Fruit fly (Drosophila melanogaster): ENCODE measurements around the gene CG2211.

Gene CG2211

dm6 chr3L:1352065-1352464 lies 16.9 kb upstream of the CG2211 start (continued):
- TF ChIP-seq CG3838 (GFP tag; optimal IDR thresholded peaks at IDR 0.05), result no peak
- TF ChIP-seq MESR4 (GFP tag; optimal IDR thresholded peaks at IDR 0.05), result peak; percentile 7
- TF ChIP-seq Eip74EF (GFP tag; optimal IDR thresholded peaks at IDR 0.05), result peak in 1 of 2 experiments; percentile 29
- TF ChIP-seq cwo (GFP tag; optimal IDR thresholded peaks at IDR 0.05), result no peak
- TF ChIP-seq Dip2 (GFP tag; IDR thresholded peaks at IDR 0.05), result peak; percentile 94
- TF ChIP-seq TFAM (GFP tag; optimal IDR thresholded peaks at IDR 0.05), result no peak
- 0 out of 2 replicates have a peak, but pooled peaks have one; percentile 44 for TF ChIP-seq chm (GFP tag; IDR thresholded peaks at IDR 0.05)
- TF ChIP-seq Lim3 (GFP tag; IDR thresholded peaks at IDR 0.05), result no peak
- peak; percentile 25 for TF ChIP-seq zfh2 (GFP tag; optimal IDR thresholded peaks at IDR 0.05)
- TF ChIP-seq CG11504 (tag; optimal IDR thresholded peaks at IDR 0.05), result peak; percentile 48
- TF ChIP-seq CG3065 (GFP tag; optimal IDR thresholded peaks at IDR 0.05), result no peak
- TF ChIP-seq HmgD (GFP tag; optimal IDR thresholded peaks at IDR 0.05), result peak; percentile 26
- peak; percentile 86 for TF ChIP-seq unc-4 (GFP tag; IDR thresholded peaks at IDR 0.05; ENCODE audit: partially characterized antibody)
- TF ChIP-seq CG6689 (GFP tag; IDR thresholded peaks at IDR 0.05), result no peak
- peak; percentile 31 for TF ChIP-seq Spps (tag; optimal IDR thresholded peaks at IDR 0.05)
- peak; percentile 68; the same call in 1 of the 3 replicates for TF ChIP-seq mld (GFP tag; IDR thresholded peaks at IDR 0.05; ENCODE audit: partially characterized antibody)
- peak; percentile 8 for TF ChIP-seq mam (GFP tag; optimal IDR thresholded peaks at IDR 0.05)
- TF ChIP-seq shn (GFP tag; optimal IDR thresholded peaks at IDR 0.05), result peak; percentile 28
- no peak for TF ChIP-seq Dref (GFP tag; IDR thresholded peaks at IDR 0.05)
- no peak for TF ChIP-seq CG9876 (GFP tag; optimal IDR thresholded peaks at IDR 0.05)
- peak; percentile 5 for TF ChIP-seq Blimp-1 (GFP tag; optimal IDR thresholded peaks at IDR 0.05)
- TF ChIP-seq dysf (GFP tag; IDR thresholded peaks at IDR 0.05), result no peak
- TF ChIP-seq CG15269 (tag; optimal IDR thresholded peaks at IDR 0.05), result peak; percentile 40
- peak; percentile 14 for TF ChIP-seq CG9727 (GFP tag; optimal IDR thresholded peaks at IDR 0.05)
- TF ChIP-seq pzg (GFP tag; optimal IDR thresholded peaks at IDR 0.05), result peak; percentile 22
- TF ChIP-seq Taf1 (GFP tag; IDR thresholded peaks at IDR 0.05), result no peak
- no peak for TF ChIP-seq vfl (GFP tag; optimal IDR thresholded peaks at IDR 0.05)
- TF ChIP-seq CG31441 (GFP tag; IDR thresholded peaks at IDR 0.05), result peak; percentile 59; the same call in 1 of the 2 replicates
- TF ChIP-seq yki (optimal IDR thresholded peaks at IDR 0.05), result no peak
- TF ChIP-seq Dek (tag; optimal IDR thresholded peaks at IDR 0.05), result peak; percentile 6
- no peak for TF ChIP-seq crp (GFP tag; optimal IDR thresholded peaks at IDR 0.05)
- TF ChIP-seq ac (GFP tag; optimal IDR thresholded peaks at IDR 0.05), result no peak
- no peak for TF ChIP-seq cato (GFP tag; optimal IDR thresholded peaks at IDR 0.05; ENCODE audit: borderline replicate concordance)
- no peak for TF ChIP-seq cg (GFP tag; optimal IDR thresholded peaks at IDR 0.05)
- peak; percentile 13 for TF ChIP-seq CG7556 (GFP tag; optimal IDR thresholded peaks at IDR 0.05)
- TF ChIP-seq CG11723 (GFP tag; optimal IDR thresholded peaks at IDR 0.05), result no peak
- peak; percentile 79 for TF ChIP-seq stwl (tag; optimal IDR thresholded peaks at IDR 0.05)
- TF ChIP-seq CG15601 (tag; optimal IDR thresholded peaks at IDR 0.05), result peak; percentile 18
- peak; percentile 48 for TF ChIP-seq Vsx1 (GFP tag; optimal IDR thresholded peaks at IDR 0.05)
- TF ChIP-seq en (GFP tag; optimal IDR thresholded peaks at IDR 0.05), result no peak
- TF ChIP-seq Xrp1 (GFP tag; IDR thresholded peaks at IDR 0.05), result peak; percentile 29; the same call in 1 of the 2 replicates
- TF ChIP-seq jigr1 (GFP tag; IDR thresholded peaks at IDR 0.05), result no peak
- peak; percentile 48 for TF ChIP-seq CG15514 (GFP tag; optimal IDR thresholded peaks at IDR 0.05)
- no peak for TF ChIP-seq CG11085 (GFP tag; IDR thresholded peaks at IDR 0.05)
- no peak for TF ChIP-seq rib (GFP tag; IDR thresholded peaks at IDR 0.05)
- TF ChIP-seq sug (tag; optimal IDR thresholded peaks at IDR 0.05), result peak; percentile 40
- TF ChIP-seq CoRest (tag; optimal IDR thresholded peaks at IDR 0.05), result peak; percentile 64
- TF ChIP-seq CG17829 (tag; optimal IDR thresholded peaks at IDR 0.05), result peak; percentile 53
- peak; percentile 31; the same call in 1 of the 2 replicates for TF ChIP-seq ssp (GFP tag; IDR thresholded peaks at IDR 0.05)
- TF ChIP-seq Hmx (GFP tag; optimal IDR thresholded peaks at IDR 0.05), result no peak
- no peak for TF ChIP-seq disco-r (GFP tag; optimal IDR thresholded peaks at IDR 0.05)

All from whole organism, embryonic.